Worm (Caenorhabditis elegans) whole organism, L3 larva: Measurements from ENCODE around the gene rap-2.

Experiments used
- ZK546.5 ChIP-seq: sonication (generic microtip); optimal IDR thresholded peaks from 2 replicates; lab custom pipeline; 2017; ENCODE audit warnings: missing biosample characterization, missing genetic modification characterization
- ceh-82 ChIP-seq: fragments of 150-350 bp; optimal IDR thresholded peaks from 2 replicates; lab custom pipeline; 2014; ENCODE audit warnings: missing biosample characterization, missing genetic modification characterization
- daf-12 ChIP-seq: fragments of 150-350 bp; optimal IDR thresholded peaks from 2 replicates; lab custom pipeline; 2014; ENCODE audit warnings: missing biosample characterization, missing genetic modification reagents, missing genetic modification characterization
- nhr-11 ChIP-seq: fragments of 150-350 bp; optimal IDR thresholded peaks from 2 replicates; lab custom pipeline; 2014; ENCODE audit warnings: missing biosample characterization, missing genetic modification characterization
- nhr-76 ChIP-seq: fragments of 150-350 bp; sonication (generic microtip); optimal IDR thresholded peaks from 5 replicates; lab custom pipeline; 2014; ENCODE audit warnings: missing biosample characterization, missing genetic modification characterization

ce11 chrV:15054733-15055132 is 9.2 kb downstream of the rap-2 start:
- no peak for TF ChIP-seq daf-12 (tag; lab: Kevin White, UChicago)
- TF ChIP-seq ZK546.5 (tag; lab: Kevin White, UChicago), result no peak
- TF ChIP-seq nhr-11 (tag; lab: Kevin White, UChicago), result no peak
- TF ChIP-seq nhr-76 (tag; lab: Kevin White, UChicago), result no peak
- no peak for TF ChIP-seq ceh-82 (tag; lab: Kevin White, UChicago)
